Worm (Caenorhabditis elegans) whole organism, L3 larva: ENCODE measurements around the gene F53E4.2.

Experiments
- ZK546.5 ChIP-seq: sonication (generic microtip); optimal IDR thresholded peaks from 2 replicates; lab custom pipeline; 2017; ENCODE audit warnings: missing biosample characterization, missing genetic modification characterization
- ceh-16 ChIP-seq: sonication (generic microtip); optimal IDR thresholded peaks from 2 replicates; lab custom pipeline; 2017; ENCODE audit warnings: missing biosample characterization, missing genetic modification characterization
- daf-12 ChIP-seq: fragments of 150-350 bp; optimal IDR thresholded peaks from 2 replicates; lab custom pipeline; 2014; ENCODE audit warnings: missing biosample characterization, missing genetic modification reagents, missing genetic modification characterization
- egl-5 ChIP-seq: fragments of 150-350 bp; optimal IDR thresholded peaks from 2 replicates; lab custom pipeline; 2017; ENCODE audit warnings: missing biosample characterization, missing genetic modification reagents, missing genetic modification characterization, inconsistent platforms
- elt-2 ChIP-seq: sonication (generic microtip); optimal IDR thresholded peaks from 2 replicates; lab custom pipeline; 2016; ENCODE audit warnings: missing genetic modification reagents, mild to moderate bottlenecking, missing genetic modification characterization, missing compliant biosample characterization
- elt-3 ChIP-seq, 3 experiments: fragments of 150-350 bp in 1 of 3; sonication (generic microtip) in 2 of 3; optimal IDR thresholded peaks; 2 replicates in 2 of 3; 4 replicates in 1 of 3; lab custom pipeline; 2014 to 2017; ENCODE audit warnings: missing biosample characterization in 3 of 3, missing genetic modification characterization in 3 of 3
- fos-1 ChIP-seq: fragments of 150-350 bp; optimal IDR thresholded peaks from 2 replicates; lab custom pipeline; 2014; ENCODE audit warnings: missing biosample characterization, missing genetic modification characterization
- hmg-11 ChIP-seq: sonication (generic microtip); optimal IDR thresholded peaks from 2 replicates; lab custom pipeline; 2016; ENCODE audit warnings: missing genetic modification characterization, missing compliant biosample characterization
- jun-1 ChIP-seq: fragments of 150-350 bp; optimal IDR thresholded peaks from 2 replicates; lab custom pipeline; 2014; ENCODE audit warnings: missing biosample characterization, missing genetic modification reagents, missing genetic modification characterization
- mml-1 ChIP-seq: fragments of 150-350 bp; sonication (generic microtip); optimal IDR thresholded peaks from 3 replicates; lab custom pipeline; 2014; ENCODE audit warnings: missing biosample characterization, missing genetic modification characterization
- nhr-67 ChIP-seq: fragments of 150-350 bp; optimal IDR thresholded peaks from 2 replicates; lab custom pipeline; 2014; ENCODE audit warnings: missing biosample characterization, missing genetic modification characterization
- pha-4 ChIP-seq: fragments of 150-350 bp; optimal IDR thresholded peaks from 2 replicates; lab custom pipeline; 2014; ENCODE audit warnings: missing biosample characterization, missing genetic modification reagents, missing genetic modification characterization
- snpc-4 ChIP-seq: fragments of 150-350 bp; optimal IDR thresholded peaks from 2 replicates; lab custom pipeline; 2014; ENCODE audit warnings: missing biosample characterization, missing genetic modification characterization

F53E4.2 gene

DNA sequence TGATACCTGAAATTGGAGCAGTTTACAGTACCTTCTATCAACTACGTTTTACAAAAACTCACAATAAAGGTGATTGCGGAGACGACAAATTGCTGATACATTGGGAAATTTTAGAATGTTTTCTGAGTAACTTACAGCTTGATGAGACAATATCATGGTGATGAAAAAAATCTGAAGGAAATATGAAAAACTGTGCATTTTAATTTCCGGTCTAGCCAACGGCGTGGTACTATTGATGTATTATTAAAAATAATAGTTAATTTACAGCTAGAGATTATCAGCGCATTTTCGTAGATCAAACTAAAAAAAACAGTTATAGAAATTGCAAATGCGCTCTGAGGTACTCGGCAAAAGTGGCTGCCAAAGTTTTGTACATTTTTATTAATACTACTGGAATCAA, 43.9 kb downstream of the F53E4.2 start, which contains the start of gene srx-29:
srx-29 (minus strand) TSS at position 101 of the 400 bp plus-strand sequence.
- TF ChIP-seq egl-5 (tag; lab: Kevin White, UChicago) (no peak), hmg-11 (tag; lab: Kevin White, UChicago) (no peak), ceh-16 (tag; lab: Kevin White, UChicago) (no peak)

DNA sequence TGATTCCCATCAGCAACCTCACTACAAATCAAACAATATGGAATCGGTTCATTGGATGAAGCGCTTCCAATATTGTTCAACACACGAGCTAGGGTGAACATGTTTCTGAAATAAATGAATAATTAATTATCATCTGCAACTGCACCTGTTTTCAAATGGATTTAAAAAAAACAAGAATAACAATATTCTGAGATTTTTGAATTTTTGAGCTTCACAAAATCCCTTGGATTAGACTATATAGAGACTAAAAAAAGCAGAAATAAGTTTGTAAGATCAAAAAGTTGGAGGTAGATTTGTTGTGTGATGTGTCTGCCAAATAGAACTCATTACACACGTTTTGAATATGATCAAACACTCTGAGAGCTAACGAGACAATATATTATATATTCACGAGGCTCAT, 45.6 kb downstream of the F53E4.2 start, which contains the start of gene nhr-199:
nhr-199 (minus strand) TSS at position 101 of the 400 bp plus-strand sequence.
- TF ChIP-seq mml-1, result no peak

DNA sequence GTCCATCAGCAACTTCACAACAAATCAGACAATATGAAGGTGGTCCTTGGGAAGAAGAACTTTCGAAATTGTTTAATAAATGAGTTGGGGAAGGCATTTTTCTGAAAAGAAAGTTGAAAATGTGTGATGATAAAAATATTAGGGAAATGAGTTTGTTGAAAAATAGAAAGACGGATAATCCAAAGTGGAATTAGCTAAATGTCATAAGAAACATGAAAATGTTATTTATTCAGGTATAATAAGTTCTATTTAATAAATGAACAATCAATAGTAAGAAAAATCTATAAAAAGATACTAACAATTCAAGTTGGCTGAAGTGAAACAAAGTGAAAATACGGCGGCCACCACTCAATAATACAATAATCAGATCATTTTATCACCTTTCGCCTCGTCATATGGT, 48.0 kb downstream of the F53E4.2 start, which contains the start of gene nhr-53:
nhr-53 (minus strand) TSS at position 101 of the 400 bp plus-strand sequence.
- TF ChIP-seq jun-1 (no peak), fos-1 (no peak), nhr-67 (tag; lab: Kevin White, UChicago) (no peak), ZK546.5 (no peak), elt-2 (no peak), daf-12 (tag; lab: Kevin White, UChicago) (no peak)

DNA sequence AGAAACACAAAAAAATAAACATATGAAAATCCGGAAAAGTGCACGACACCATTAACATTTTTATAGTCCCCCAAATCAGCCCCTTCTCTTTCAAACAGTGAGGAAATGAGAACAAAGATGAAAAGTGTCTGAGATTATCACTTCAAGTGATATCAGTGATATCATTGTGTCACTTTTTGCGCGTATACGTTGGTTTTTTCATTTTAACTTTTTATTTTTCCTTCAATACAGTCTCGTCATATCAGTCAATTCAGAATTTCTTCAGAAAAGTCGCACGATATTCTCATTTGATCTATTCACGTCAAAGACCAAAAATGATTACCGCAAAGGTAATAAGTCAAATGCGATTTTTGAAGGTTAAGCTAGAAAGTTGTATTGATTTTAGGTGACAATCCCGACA, 50.5 kb downstream of the F53E4.2 start, which contains the start of gene twk-34:
twk-34 (plus strand) TSS at position 216 of the 400 bp plus-strand sequence.
- no peak for TF ChIP-seq snpc-4 (tag; lab: Kevin White, UChicago)
- peak in 1 of 3 experiments; percentile 52 for TF ChIP-seq elt-3 (tag; optimal IDR thresholded peaks at IDR 0.05; lab: Kevin White, UChicago)
- no peak for TF ChIP-seq pha-4 (tag; lab: Kevin White, UChicago)
